Worm (Caenorhabditis elegans) whole organism, L2 larva: ENCODE data around the gene F54C9.3.

ENCODE experiments used
- blmp-1 ChIP-seq: sonication (generic microtip); optimal IDR thresholded peaks from 2 replicates; lab custom pipeline; 2017; ENCODE audit warnings: missing genetic modification characterization, mild to moderate bottlenecking, missing compliant biosample characterization, antibody characterized with exemption, moderate library complexity; ENCODE audit not compliant: insufficient read depth
- egl-27 ChIP-seq: sonication (generic microtip); optimal IDR thresholded peaks from 3 replicates; lab custom pipeline; 2017; ENCODE audit warnings: missing biosample characterization, missing genetic modification reagents, missing genetic modification characterization
- elt-3 ChIP-seq: sonication (generic microtip); optimal IDR thresholded peaks from 2 replicates; lab custom pipeline; 2017; ENCODE audit warnings: missing biosample characterization, missing genetic modification characterization
- lin-11 ChIP-seq: fragments of 150-350 bp; sonication (generic microtip); optimal IDR thresholded peaks from 2 replicates; lab custom pipeline; 2014; ENCODE audit warnings: missing biosample characterization, missing genetic modification characterization, inconsistent platforms, mixed read lengths
- lsy-2 ChIP-seq, 2 experiments: fragments of 150-350 bp in 1 of 2; sonication (generic microtip) in 1 of 2; optimal IDR thresholded peaks; 2 replicates each; lab custom pipeline; 2014 to 2017; ENCODE audit warnings: missing biosample characterization in 2 of 2, missing genetic modification characterization in 2 of 2
- nhr-11 ChIP-seq: fragments of 150-350 bp; optimal IDR thresholded peaks from 2 replicates; lab custom pipeline; 2014; ENCODE audit warnings: missing biosample characterization, missing genetic modification characterization
- nhr-23 ChIP-seq: fragments of 150-350 bp; optimal IDR thresholded peaks from 2 replicates; lab custom pipeline; 2014; ENCODE audit warnings: missing biosample characterization, missing genetic modification reagents, missing genetic modification characterization
- nhr-237 ChIP-seq: fragments of 150-350 bp; optimal IDR thresholded peaks from 2 replicates; lab custom pipeline; 2014; ENCODE audit warnings: missing biosample characterization, missing genetic modification characterization
- nhr-77 ChIP-seq: fragments of 150-350 bp; optimal IDR thresholded peaks from 2 replicates; lab custom pipeline; 2014; ENCODE audit warnings: missing biosample characterization, missing genetic modification characterization
- skn-1 ChIP-seq: sonication (generic microtip); optimal IDR thresholded peaks from 2 replicates; lab custom pipeline; 2017; ENCODE audit warnings: missing biosample characterization, missing genetic modification characterization
- snpc-4 ChIP-seq: fragments of 150-350 bp; optimal IDR thresholded peaks from 2 replicates; lab custom pipeline; 2014; ENCODE audit warnings: missing biosample characterization, missing genetic modification characterization
- unc-62 ChIP-seq: fragments of 150-350 bp; optimal IDR thresholded peaks from 2 replicates; lab custom pipeline; 2014; ENCODE audit warnings: missing biosample characterization, missing genetic modification reagents, missing genetic modification characterization
- ztf-11 ChIP-seq: sonication (generic microtip); optimal IDR thresholded peaks from 2 replicates; lab custom pipeline; 2017; ENCODE audit warnings: missing biosample characterization, missing genetic modification characterization

DNA sequence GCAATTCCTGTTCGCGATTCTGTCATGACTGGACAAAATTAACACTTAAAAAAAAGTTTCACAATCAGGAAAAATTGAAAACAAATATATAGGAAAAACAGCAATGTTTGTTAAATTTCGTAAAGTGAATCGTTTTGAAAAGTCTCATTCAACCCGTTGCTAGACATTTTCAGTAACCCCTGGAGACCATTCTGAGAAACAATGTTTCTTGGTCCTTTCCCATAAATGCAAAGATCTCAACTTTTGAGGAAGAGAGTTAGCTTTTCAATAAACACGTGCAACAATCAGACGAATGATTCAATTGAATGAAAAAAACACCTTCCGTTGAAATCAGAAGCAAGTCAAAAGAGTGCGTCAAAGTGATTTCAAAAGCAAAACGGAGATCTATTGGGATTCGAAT lies 43.4 kb upstream of the F54C9.3 start, which contains the start of gene F28C6.9:
- TF ChIP-seq nhr-23, result no peak
- no peak for TF ChIP-seq snpc-4 (tag; lab: Kevin White, UChicago)
- TF ChIP-seq nhr-11 (tag; lab: Kevin White, UChicago), result no peak
- no peak for TF ChIP-seq nhr-77 (tag; lab: Kevin White, UChicago)
- TF ChIP-seq skn-1, result no peak
- no peak for TF ChIP-seq elt-3
- no peak for TF ChIP-seq egl-27
- no peak for TF ChIP-seq nhr-237 (tag; lab: Kevin White, UChicago)
- no peak for TF ChIP-seq blmp-1 (tag; lab: Kevin White, UChicago)
- TF ChIP-seq unc-62 (GFP tag; lab: Kevin White, UChicago), result no peak
- no peak for TF ChIP-seq lsy-2 (tag; optimal IDR thresholded peaks at IDR 0.05; lab: Kevin White, UChicago)
- no peak for TF ChIP-seq ztf-11 (tag; lab: Kevin White, UChicago)
- TF ChIP-seq lin-11 (tag; lab: Kevin White, UChicago), result no peak
